Fruit fly (Drosophila melanogaster) whole organism, prepupa: ENCODE data around the gene Rab9Db.

Source experiments
- Blimp-1 ChIP-seq: fragments of 200-800 bp; sonication (Bioruptor generic); optimal IDR thresholded peaks from 3 replicates; lab custom pipeline; 2017; ENCODE audit warnings: missing biosample characterization, missing genetic modification characterization, mild to moderate bottlenecking, moderate library complexity, missing genetic modification reagents
- CG31627 ChIP-seq: fragments of 200-800 bp; sonication (Bioruptor generic); optimal IDR thresholded peaks from 3 replicates; lab custom pipeline; 2016; ENCODE audit warnings: missing biosample characterization, missing genetic modification characterization
- CG6276 ChIP-seq: fragments of 200-800 bp; sonication (Bioruptor generic); optimal IDR thresholded peaks from 2 replicates; lab custom pipeline; 2017; ENCODE audit warnings: missing biosample characterization, mild to moderate bottlenecking, missing genetic modification characterization
- Gug ChIP-seq: fragments of 200-800 bp; sonication (Bioruptor generic); IDR thresholded peaks from 2 replicates; pipeline ENCODE4 v1.3.6; 2022; ENCODE audit warnings: missing biosample characterization, missing genetic modification characterization
- Smox ChIP-seq: fragments of 200-800 bp; sonication (Bioruptor generic); optimal IDR thresholded peaks from 3 replicates; lab custom pipeline; 2016; ENCODE audit warnings: missing biosample characterization, missing genetic modification characterization

- TF ChIP-seq Gug (GFP tag; lab: Robert Waterston, UW) (no peak), CG6276 (GFP tag; lab: Kevin White, UChicago) (no peak), CG31627 (no peak), Blimp-1 (GFP tag; lab: Kevin White, UChicago) (no peak), Smox (GFP tag; lab: Kevin White, UChicago) (no peak)
Observed at dm6 chrX:10642233-10642751, 19.3 kb upstream of the Rab9Db start.
